Fruit fly (Drosophila melanogaster) whole organism, embryonic: ENCODE data around the gene Pcd.
A peak's percentile ranks its signal among the peaks of the same experiment; 100 is the strongest.

ENCODE experiments used
- Adf1 ChIP-seq: fragments of 200-800 bp; sonication (Bioruptor generic); IDR thresholded peaks from 2 replicates; pipeline ENCODE4 v1.3.6; 2022; ENCODE audit warnings: missing biosample characterization, missing genetic modification characterization
- Aef1 ChIP-seq: fragments of 200-800 bp; sonication (Bioruptor generic); IDR thresholded peaks from 3 replicates; pipeline ENCODE4 v1.3.6; 2022; ENCODE audit warnings: missing biosample characterization, missing genetic modification characterization
- Atf-2 ChIP-seq: fragments of 200-800 bp; sonication (Bioruptor generic); optimal IDR thresholded peaks from 2 replicates; lab custom pipeline; 2016; ENCODE audit warnings: missing biosample characterization, missing genetic modification characterization
- BEAF-32 ChIP-seq: fragments of 200-800 bp; sonication (Bioruptor generic); optimal IDR thresholded peaks from 3 replicates; lab custom pipeline; 2017; ENCODE audit warnings: missing biosample characterization, missing genetic modification characterization, mild to moderate bottlenecking, moderate library complexity, missing genetic modification reagents
- CG10209 ChIP-seq: fragments of 200-800 bp; sonication (Bioruptor generic); optimal IDR thresholded peaks from 3 replicates; lab custom pipeline; 2017; ENCODE audit warnings: missing biosample characterization, mild to moderate bottlenecking, missing genetic modification characterization, missing genetic modification reagents
- CG10462 ChIP-seq: fragments of 200-800 bp; sonication (Bioruptor generic); optimal IDR thresholded peaks from 2 replicates; lab custom pipeline; 2016; ENCODE audit warnings: missing biosample characterization, missing genetic modification characterization
- CG11560 ChIP-seq: fragments of 200-800 bp; sonication (Bioruptor generic); IDR thresholded peaks from 3 replicates; pipeline ENCODE4 v1.3.6; 2022; ENCODE audit warnings: missing biosample characterization, missing genetic modification characterization
- CG12744 ChIP-seq: fragments of 200-800 bp; sonication (Bioruptor generic); optimal IDR thresholded peaks from 2 replicates; lab custom pipeline; 2016; ENCODE audit warnings: missing biosample characterization, missing genetic modification characterization
- CG14441 ChIP-seq: fragments of 200-800 bp; sonication (Bioruptor generic); IDR thresholded peaks from 2 replicates; pipeline ENCODE4 v1.3.6; 2022; ENCODE audit warnings: missing biosample characterization, missing genetic modification characterization
- CG15011 ChIP-seq: fragments of 200-800 bp; sonication (Bioruptor generic); optimal IDR thresholded peaks from 3 replicates; lab custom pipeline; 2018; ENCODE audit warnings: missing biosample characterization, mild to moderate bottlenecking, missing genetic modification characterization
- CG1647 ChIP-seq: fragments of 200-800 bp; sonication (Bioruptor generic); optimal IDR thresholded peaks from 3 replicates; lab custom pipeline; 2016; ENCODE audit warnings: missing biosample characterization, missing genetic modification characterization
- CG16779 ChIP-seq: fragments of 200-800 bp; sonication (Bioruptor generic); IDR thresholded peaks from 2 replicates; pipeline ENCODE4 v1.3.6; 2022; ENCODE audit warnings: missing biosample characterization, missing genetic modification characterization
- CG1832 ChIP-seq: fragments of 200-800 bp; sonication (Bioruptor generic); optimal IDR thresholded peaks from 2 replicates; lab custom pipeline; 2017; ENCODE audit warnings: missing biosample characterization, mild to moderate bottlenecking, missing genetic modification characterization, inconsistent platforms
- CG2202 ChIP-seq: fragments of 200-800 bp; sonication (Bioruptor generic); optimal IDR thresholded peaks from 2 replicates; lab custom pipeline; 2018; ENCODE audit warnings: missing biosample characterization, mild to moderate bottlenecking, missing genetic modification characterization
- CG2875 ChIP-seq: fragments of 200-800 bp; sonication (Bioruptor generic); optimal IDR thresholded peaks from 2 replicates; lab custom pipeline; 2017; ENCODE audit warnings: missing biosample characterization, mild to moderate bottlenecking, missing genetic modification characterization, missing genetic modification reagents
- CG2889 ChIP-seq: fragments of 200-800 bp; sonication (Bioruptor generic); IDR thresholded peaks from 3 replicates; pipeline ENCODE4 v1.3.6; 2022; ENCODE audit warnings: missing biosample characterization, missing genetic modification characterization
- CG30431 ChIP-seq: fragments of 200-800 bp; sonication (Bioruptor generic); optimal IDR thresholded peaks from 2 replicates; lab custom pipeline; 2017; ENCODE audit warnings: missing biosample characterization, missing genetic modification characterization
- CG3065 ChIP-seq: fragments of 200-800 bp; sonication (Bioruptor generic); optimal IDR thresholded peaks from 2 replicates; lab custom pipeline; 2016; ENCODE audit warnings: missing biosample characterization, missing genetic modification characterization
- CG32767 ChIP-seq: fragments of 200-800 bp; sonication (Bioruptor generic); IDR thresholded peaks from 2 replicates; pipeline ENCODE4 v1.3.6; 2022; ENCODE audit warnings: missing biosample characterization, missing genetic modification characterization
- CG4617 ChIP-seq: fragments of 200-800 bp; sonication (Bioruptor generic); optimal IDR thresholded peaks from 3 replicates; lab custom pipeline; 2016; ENCODE audit warnings: missing biosample characterization, missing genetic modification characterization, borderline replicate concordance
- CG7556 ChIP-seq: fragments of 200-800 bp; sonication (Bioruptor generic); optimal IDR thresholded peaks from 2 replicates; lab custom pipeline; 2017; ENCODE audit warnings: missing biosample characterization, mild to moderate bottlenecking, missing genetic modification characterization
- CG7928 ChIP-seq: fragments of 200-800 bp; sonication (Bioruptor generic); optimal IDR thresholded peaks from 2 replicates; lab custom pipeline; 2017; ENCODE audit warnings: missing biosample characterization, mild to moderate bottlenecking, missing genetic modification characterization
- CG8290 ChIP-seq, 3 experiments: fragments of 200-800 bp; sonication (Bioruptor generic); optimal IDR thresholded peaks; 2 replicates each; lab custom pipeline; 2016 to 2019; ENCODE audit warnings: missing biosample characterization in 3 of 3, missing genetic modification characterization in 3 of 3, mild to moderate bottlenecking in 2 of 3, moderate library complexity in 1 of 3
- CG8478 ChIP-seq: fragments of >200 bp; optimal IDR thresholded peaks from 2 replicates; lab custom pipeline; 2018
- Dek ChIP-seq: fragments of 200-800 bp; sonication (Bioruptor generic); optimal IDR thresholded peaks from 3 replicates; lab custom pipeline; 2019; ENCODE audit warnings: missing biosample characterization, mild to moderate bottlenecking, missing genetic modification characterization, moderate library complexity
- Drgx ChIP-seq: fragments of 200-800 bp; sonication (Bioruptor generic); IDR thresholded peaks from 2 replicates; pipeline ENCODE4 v1.3.6; 2022; ENCODE audit warnings: missing biosample characterization, missing genetic modification characterization
- Eip74EF ChIP-seq, 2 experiments: fragments of 200-800 bp in 1 of 2; fragments of >200 bp in 1 of 2; sonication (Bioruptor generic) in 1 of 2; optimal IDR thresholded peaks; 2 replicates each; lab custom pipeline; 2017 to 2019; ENCODE audit warnings: missing biosample characterization in 2 of 2, missing genetic modification characterization in 2 of 2, mild to moderate bottlenecking in 1 of 2, moderate library complexity in 1 of 2
- Ets65A ChIP-seq: fragments of 200-800 bp; sonication (Bioruptor generic); peaks from one replicate; lab custom pipeline; 2016; ENCODE audit warnings: missing biosample characterization, missing genetic modification characterization
- MESR4 ChIP-seq: fragments of 200-800 bp; sonication (Bioruptor generic); optimal IDR thresholded peaks from 2 replicates; lab custom pipeline; 2018; ENCODE audit warnings: missing biosample characterization, mild to moderate bottlenecking, missing genetic modification characterization, moderate library complexity
- Nf-YA ChIP-seq: fragments of 200-800 bp; sonication (Bioruptor generic); IDR thresholded peaks from 2 replicates; pipeline ENCODE4 v1.3.6; 2022; ENCODE audit warnings: missing biosample characterization, missing genetic modification characterization
- Nf-YB ChIP-seq: fragments of 200-800 bp; sonication (Bioruptor generic); optimal IDR thresholded peaks from 3 replicates; lab custom pipeline; 2019; ENCODE audit warnings: missing biosample characterization, mild to moderate bottlenecking, missing genetic modification characterization, moderate library complexity
- Side ChIP-seq: fragments of 200-800 bp; sonication (Bioruptor generic); optimal IDR thresholded peaks from 2 replicates; lab custom pipeline; 2016; ENCODE audit warnings: missing biosample characterization, missing genetic modification characterization
- Spps ChIP-seq: fragments of 200-800 bp; sonication (Bioruptor generic); optimal IDR thresholded peaks from 2 replicates; lab custom pipeline; 2018; ENCODE audit warnings: missing biosample characterization, mild to moderate bottlenecking, missing genetic modification characterization
- Sry-δ ChIP-seq: fragments of 200-800 bp; sonication (Bioruptor generic); optimal IDR thresholded peaks from 2 replicates; lab custom pipeline; 2016; ENCODE audit warnings: missing biosample characterization, missing genetic modification characterization
- Ssrp ChIP-seq: fragments of 200-800 bp; sonication (Bioruptor generic); optimal IDR thresholded peaks from 2 replicates; lab custom pipeline; 2018; ENCODE audit warnings: missing biosample characterization, mild to moderate bottlenecking, missing genetic modification characterization, moderate library complexity
- aop ChIP-seq: fragments of 200-800 bp; sonication (Bioruptor generic); IDR thresholded peaks from 2 replicates; pipeline ENCODE4 v1.3.6; 2022; ENCODE audit warnings: missing biosample characterization, missing genetic modification characterization
- bcd ChIP-seq: fragments of 200-800 bp; sonication (Bioruptor generic); optimal IDR thresholded peaks from 2 replicates; lab custom pipeline; 2017; ENCODE audit warnings: missing biosample characterization, mild to moderate bottlenecking, missing genetic modification characterization
- crol ChIP-seq: fragments of 200-800 bp; sonication (Bioruptor generic); IDR thresholded peaks from 2 replicates; pipeline ENCODE4 v1.3.6; 2022; ENCODE audit warnings: missing biosample characterization, missing genetic modification characterization
- danr ChIP-seq: fragments of 200-800 bp; sonication (Bioruptor generic); IDR thresholded peaks from 2 replicates; pipeline ENCODE4 v1.3.6; 2022; ENCODE audit warnings: missing biosample characterization, missing genetic modification characterization
- dmrt99B ChIP-seq: fragments of 200-800 bp; sonication (Bioruptor generic); optimal IDR thresholded peaks from 2 replicates; lab custom pipeline; 2018; ENCODE audit warnings: missing biosample characterization, mild to moderate bottlenecking, missing genetic modification characterization, moderate library complexity
- gcm2 ChIP-seq: fragments of 200-800 bp; sonication (Bioruptor generic); optimal IDR thresholded peaks from 2 replicates; lab custom pipeline; 2016; ENCODE audit warnings: missing biosample characterization, missing genetic modification characterization
- gfzf ChIP-seq: fragments of 200-800 bp; sonication (Bioruptor generic); optimal IDR thresholded peaks from 2 replicates; lab custom pipeline; 2016; ENCODE audit warnings: missing biosample characterization, mild to moderate bottlenecking, missing genetic modification characterization, moderate library complexity
- hb ChIP-seq: fragments of 200-800 bp; sonication (Bioruptor generic); IDR thresholded peaks from 3 replicates; pipeline ENCODE4 v1.3.6; 2022; ENCODE audit warnings: missing biosample characterization, missing genetic modification characterization; ENCODE audit not compliant: partially characterized antibody
- jing ChIP-seq: fragments of 200-800 bp; sonication (Bioruptor generic); optimal IDR thresholded peaks from 2 replicates; lab custom pipeline; 2018; ENCODE audit warnings: missing biosample characterization, mild to moderate bottlenecking, missing genetic modification characterization
- kay ChIP-seq: fragments of 200-800 bp; sonication (Bioruptor generic); optimal IDR thresholded peaks from 2 replicates; lab custom pipeline; 2016; ENCODE audit warnings: missing biosample characterization, missing genetic modification characterization
- lmd ChIP-seq: fragments of 200-800 bp; sonication (Bioruptor generic); IDR thresholded peaks from 2 replicates; pipeline ENCODE4 v1.3.6; 2022; ENCODE audit warnings: missing biosample characterization, missing genetic modification characterization
- nau ChIP-seq: fragments of 200-800 bp; sonication (Bioruptor generic); optimal IDR thresholded peaks from 3 replicates; lab custom pipeline; 2017; ENCODE audit warnings: missing biosample characterization, mild to moderate bottlenecking, missing genetic modification characterization, missing genetic modification reagents
- org-1 ChIP-seq: fragments of 200-800 bp; sonication (Bioruptor generic); optimal IDR thresholded peaks from 2 replicates; lab custom pipeline; 2017; ENCODE audit warnings: missing biosample characterization, missing genetic modification characterization
- pum ChIP-seq: fragments of 200-800 bp; sonication (Bioruptor generic); optimal IDR thresholded peaks from 2 replicates; lab custom pipeline; 2016; ENCODE audit warnings: missing biosample characterization, missing genetic modification characterization
- shn ChIP-seq: fragments of 200-800 bp; sonication (Bioruptor generic); optimal IDR thresholded peaks from 3 replicates; lab custom pipeline; 2016; ENCODE audit warnings: missing biosample characterization, missing genetic modification characterization
- zen ChIP-seq: fragments of 200-800 bp; sonication (Bioruptor generic); optimal IDR thresholded peaks from 3 replicates; lab custom pipeline; 2018; ENCODE audit warnings: missing biosample characterization, mild to moderate bottlenecking, missing genetic modification characterization, moderate library complexity

Gene Pcd

dm6 chr3R:29772795-29773331, 49.9 kb downstream of the Pcd start (continued):
- no peak for TF ChIP-seq pum
- 0 out of 2 replicates have a peak, but pooled peaks have one; percentile 61 for TF ChIP-seq CG16779 (GFP tag; lab: Robert Waterston, UW)
- no peak for TF ChIP-seq gcm2 (GFP tag; lab: Kevin White, UChicago)
- TF ChIP-seq nau (GFP tag; lab: Kevin White, UChicago) = peak; percentile 35
- no peak for TF ChIP-seq Ssrp (tag; lab: Kevin White, UChicago)
- no peak for TF ChIP-seq hb (GFP tag; lab: Robert Waterston, UW)
- no peak for TF ChIP-seq org-1 (GFP tag; lab: Kevin White, UChicago)
- no peak for TF ChIP-seq aop (GFP tag; lab: Robert Waterston, UW)
- TF ChIP-seq BEAF-32 (GFP tag; lab: Kevin White, UChicago) = no peak
- peak; percentile 99 for TF ChIP-seq crol (GFP tag; lab: Robert Waterston, UW)
- TF ChIP-seq Atf-2 = no peak
- no peak for TF ChIP-seq CG7928 (GFP tag; lab: Kevin White, UChicago)
- TF ChIP-seq CG3065 = peak; percentile 98
- peak; percentile 44 for TF ChIP-seq Nf-YB (GFP tag; lab: Kevin White, UChicago)
- no peak for TF ChIP-seq CG12744 (GFP tag; lab: Kevin White, UChicago)
- TF ChIP-seq MESR4 (GFP tag; lab: Kevin White, UChicago) = no peak
- TF ChIP-seq CG14441 (GFP tag; lab: Robert Waterston, UW) = peak; percentile 48
- no peak for TF ChIP-seq danr
- no peak for TF ChIP-seq CG11560
- no peak for TF ChIP-seq CG2202
- TF ChIP-seq CG1832 = peak; percentile 99
- TF ChIP-seq Sry-δ (GFP tag; lab: Kevin White, UChicago) = no peak
- TF ChIP-seq CG15011 (GFP tag; lab: Kevin White, UChicago) = no peak
- peak; percentile 76 for TF ChIP-seq kay (GFP tag; lab: Kevin White, UChicago)
- no peak for TF ChIP-seq CG7556 (GFP tag; lab: Kevin White, UChicago)
- TF ChIP-seq CG8478 = peak; percentile 96
- TF ChIP-seq Ets65A (GFP tag; lab: Kevin White, UChicago) = no peak
- peak; percentile 52 for TF ChIP-seq Drgx (GFP tag; lab: Robert Waterston, UW)
- TF ChIP-seq CG30431 (GFP tag; lab: Kevin White, UChicago) = no peak
- TF ChIP-seq jing (GFP tag; lab: Kevin White, UChicago) = no peak
- no peak for TF ChIP-seq CG1647 (GFP tag; lab: Kevin White, UChicago)
- no peak for TF ChIP-seq CG8290 (GFP tag; optimal IDR thresholded peaks at IDR 0.05; lab: Kevin White, UChicago)
- TF ChIP-seq CG8290 (tag; optimal IDR thresholded peaks at IDR 0.05; lab: Kevin White, UChicago) = peak in 1 of 2 experiments; percentile 80
- no peak for TF ChIP-seq lmd
- TF ChIP-seq CG32767 = no peak; the same call in 1 of the 2 replicates
- TF ChIP-seq Spps (tag; lab: Kevin White, UChicago) = no peak
- TF ChIP-seq Aef1 (GFP tag; lab: Robert Waterston, UW) = peak; percentile 78
- no peak for TF ChIP-seq zen (tag; lab: Kevin White, UChicago)
- TF ChIP-seq Nf-YA (GFP tag; lab: Robert Waterston, UW) = no peak
- peak; percentile 89 for TF ChIP-seq Adf1 (GFP tag; lab: Robert Waterston, UW)
- TF ChIP-seq dmrt99B (tag; lab: Kevin White, UChicago) = peak; percentile 28
- no peak for TF ChIP-seq bcd
- no peak for TF ChIP-seq CG2889
- no peak for TF ChIP-seq CG10462 (GFP tag; lab: Kevin White, UChicago)
- peak; percentile 6 for TF ChIP-seq CG10209 (GFP tag; lab: Kevin White, UChicago)
- TF ChIP-seq shn (GFP tag; lab: Kevin White, UChicago) = no peak
- TF ChIP-seq CG4617 (GFP tag; lab: Kevin White, UChicago) = no peak
- no peak for TF ChIP-seq CG2875 (GFP tag; lab: Kevin White, UChicago)
- TF ChIP-seq Side (GFP tag; lab: Kevin White, UChicago) = peak; percentile 5
- TF ChIP-seq Eip74EF (GFP tag; optimal IDR thresholded peaks at IDR 0.05; lab: Kevin White, UChicago) = no peak
- TF ChIP-seq Dek (tag; lab: Kevin White, UChicago) = no peak
- no peak for TF ChIP-seq gfzf (GFP tag; lab: Kevin White, UChicago)
